Worm (Caenorhabditis elegans) whole organism, L1 larva: ENCODE data around the gene thn-1.

Experiments
- aha-1 ChIP-seq: fragments of 150-350 bp; optimal IDR thresholded peaks from 2 replicates; lab custom pipeline; 2014; ENCODE audit warnings: missing biosample characterization, missing genetic modification characterization
- fkh-10 ChIP-seq: sonication (generic microtip); optimal IDR thresholded peaks from 2 replicates; lab custom pipeline; 2017; ENCODE audit warnings: missing biosample characterization, missing genetic modification reagents, missing genetic modification characterization
- fkh-8 ChIP-seq: sonication (generic microtip); optimal IDR thresholded peaks from 2 replicates; lab custom pipeline; 2016; ENCODE audit warnings: mild to moderate bottlenecking, missing genetic modification characterization, missing compliant biosample characterization
- isw-1 ChIP-seq: fragments of 200-800 bp; sonication (Bioruptor generic); IDR thresholded peaks from 2 replicates; pipeline ENCODE4 v1.3.6; 2022; ENCODE audit warnings: missing genetic modification characterization, missing compliant biosample characterization
- jun-1 ChIP-seq: fragments of 150-350 bp; optimal IDR thresholded peaks from 2 replicates; lab custom pipeline; 2014; ENCODE audit warnings: missing biosample characterization, missing genetic modification reagents, missing genetic modification characterization
- lin-39 ChIP-seq: fragments of 150-350 bp; optimal IDR thresholded peaks from 2 replicates; lab custom pipeline; 2014; ENCODE audit warnings: missing biosample characterization, missing genetic modification reagents, missing genetic modification characterization
- nhr-12 ChIP-seq: sonication (generic microtip); optimal IDR thresholded peaks from 2 replicates; lab custom pipeline; 2017; ENCODE audit warnings: missing biosample characterization, missing genetic modification characterization
- pag-3 ChIP-seq: sonication (generic microtip); optimal IDR thresholded peaks from 2 replicates; lab custom pipeline; 2017; ENCODE audit warnings: missing genetic modification characterization, mild to moderate bottlenecking, missing compliant biosample characterization, antibody characterized with exemption, borderline replicate concordance; ENCODE audit not compliant: insufficient read depth
- unc-62 ChIP-seq: fragments of 150-350 bp; optimal IDR thresholded peaks from 2 replicates; lab custom pipeline; 2014; ENCODE audit warnings: missing biosample characterization, missing genetic modification reagents, missing genetic modification characterization

DNA sequence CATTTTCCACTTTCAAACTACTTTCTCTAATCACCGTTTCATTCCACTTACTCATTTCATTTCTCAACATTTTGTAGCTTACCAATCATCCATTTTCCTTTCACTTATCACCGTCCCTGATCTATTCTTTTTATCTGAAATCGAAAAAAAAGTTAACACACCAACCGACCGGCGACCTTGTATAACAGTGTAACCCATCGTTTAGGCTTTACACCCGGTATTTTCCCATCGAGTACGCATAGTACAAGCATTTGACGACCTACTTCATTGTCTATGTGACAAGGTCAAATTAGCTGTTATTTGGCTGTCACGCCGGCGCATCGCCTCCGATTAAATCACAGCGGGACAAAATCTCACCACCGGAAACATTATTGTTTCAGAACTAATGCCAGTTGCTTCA is 49.6 kb downstream of the thn-1 start:
- TF ChIP-seq lin-39 (tag; lab: Kevin White, UChicago) (no peak), nhr-12 (no peak), fkh-8 (tag; lab: Kevin White, UChicago) (no peak), isw-1 (GFP tag; lab: Robert Waterston, UW) (no peak), pag-3 (tag; lab: Kevin White, UChicago) (no peak), aha-1 (tag; lab: Kevin White, UChicago) (no peak), unc-62 (GFP tag; lab: Kevin White, UChicago) (no peak), jun-1 (tag; lab: Kevin White, UChicago) (no peak), fkh-10 (GFP tag; lab: Kevin White, UChicago) (no peak)
